Worm (Caenorhabditis elegans) whole organism, L1 larva: ENCODE measurements around the gene oig-2.

Experiments used
- F16B12.6 ChIP-seq: fragments of 150-350 bp; optimal IDR thresholded peaks from 2 replicates; lab custom pipeline; 2014; ENCODE audit warnings: missing biosample characterization, missing genetic modification characterization
- ceh-82 ChIP-seq, 3 experiments: fragments of 150-350 bp in 1 of 3; sonication (generic microtip) in 2 of 3; optimal IDR thresholded peaks; 2 replicates each; lab custom pipeline; 2014 to 2017; ENCODE audit warnings: missing biosample characterization in 3 of 3, missing genetic modification characterization in 3 of 3
- ces-1 ChIP-seq: fragments of 150-350 bp; optimal IDR thresholded peaks from 2 replicates; lab custom pipeline; 2014; ENCODE audit warnings: missing biosample characterization, missing genetic modification reagents, missing genetic modification characterization
- egl-27 ChIP-seq, 2 experiments: fragments of 150-350 bp in 1 of 2; sonication (generic microtip); optimal IDR thresholded peaks; 3 replicates each; lab custom pipeline; 2017 to 2018; ENCODE audit warnings: missing biosample characterization in 2 of 2, missing genetic modification characterization in 2 of 2, missing genetic modification reagents in 2 of 2
- fos-1 ChIP-seq: fragments of 150-350 bp; optimal IDR thresholded peaks from 2 replicates; lab custom pipeline; 2014; ENCODE audit warnings: missing biosample characterization, missing genetic modification characterization
- hlh-4 ChIP-seq: sonication (generic microtip); optimal IDR thresholded peaks from 2 replicates; lab custom pipeline; 2016; ENCODE audit warnings: mild to moderate bottlenecking, missing genetic modification characterization, missing compliant biosample characterization
- mdl-1 ChIP-seq, 2 experiments: fragments of 150-350 bp; optimal IDR thresholded peaks; 2 replicates each; lab custom pipeline; 2014 to 2017; ENCODE audit warnings: missing biosample characterization in 2 of 2, missing genetic modification characterization in 2 of 2, inconsistent platforms in 1 of 2
- nhr-76 ChIP-seq: sonication (generic microtip); optimal IDR thresholded peaks from 2 replicates; lab custom pipeline; 2017; ENCODE audit warnings: missing biosample characterization, missing genetic modification characterization
- pag-3 ChIP-seq: sonication (generic microtip); optimal IDR thresholded peaks from 2 replicates; lab custom pipeline; 2017; ENCODE audit warnings: missing genetic modification characterization, mild to moderate bottlenecking, missing compliant biosample characterization, antibody characterized with exemption, borderline replicate concordance; ENCODE audit not compliant: insufficient read depth
- snpc-4 ChIP-seq: fragments of 150-350 bp; optimal IDR thresholded peaks from 2 replicates; lab custom pipeline; 2014; ENCODE audit warnings: missing biosample characterization, missing genetic modification characterization
- unc-130 ChIP-seq: fragments of 150-350 bp; optimal IDR thresholded peaks from 2 replicates; lab custom pipeline; 2017; ENCODE audit warnings: missing biosample characterization, missing genetic modification characterization, inconsistent platforms
- unc-98 ChIP-seq: fragments of 200-800 bp; sonication (Bioruptor generic); IDR thresholded peaks from 2 replicates; pipeline ENCODE4 v1.3.6; 2022; ENCODE audit warnings: missing genetic modification characterization, missing compliant biosample characterization

DNA sequence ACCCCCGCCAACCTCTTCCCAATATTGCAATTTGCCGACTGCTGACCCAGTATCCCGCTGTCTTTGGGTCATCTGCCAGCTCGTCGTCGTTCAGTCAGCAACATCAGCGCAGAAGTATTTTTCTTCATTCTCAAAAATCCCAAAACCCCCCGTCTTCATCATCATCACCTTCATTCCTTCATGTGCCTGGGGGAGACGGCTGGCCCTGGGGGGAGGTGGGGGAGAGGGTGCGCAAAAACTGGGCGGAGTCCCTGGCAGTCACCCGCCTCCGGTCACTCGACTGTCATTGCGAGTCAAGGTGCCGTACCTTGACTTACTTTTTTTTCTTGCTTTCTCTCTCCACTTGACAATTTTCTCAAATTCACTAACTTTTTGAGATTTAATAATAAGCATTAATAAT, 20.2 kb downstream of the oig-2 start:
- no peak for TF ChIP-seq snpc-4 (tag; lab: Kevin White, UChicago)
- TF ChIP-seq unc-98 (GFP tag; lab: Robert Waterston, UW) = no peak
- TF ChIP-seq F16B12.6 (tag; lab: Kevin White, UChicago) = no peak
- no peak for TF ChIP-seq hlh-4 (tag; lab: Kevin White, UChicago)
- no peak for TF ChIP-seq unc-130 (tag; lab: Kevin White, UChicago)
- no peak for TF ChIP-seq fos-1 (tag; lab: Kevin White, UChicago)
- no peak for TF ChIP-seq ceh-82 (tag; optimal IDR thresholded peaks at IDR 0.05; lab: Kevin White, UChicago)
- TF ChIP-seq egl-27 (tag; optimal IDR thresholded peaks at IDR 0.05; lab: Kevin White, UChicago) = no peak
- TF ChIP-seq mdl-1 (tag; optimal IDR thresholded peaks at IDR 0.05; lab: Kevin White, UChicago) = no peak
- TF ChIP-seq ces-1 (GFP tag; lab: Kevin White, UChicago) = no peak
- TF ChIP-seq nhr-76 (tag; lab: Kevin White, UChicago) = no peak
- no peak for TF ChIP-seq pag-3 (tag; lab: Kevin White, UChicago)
